Fruit fly (Drosophila melanogaster): ENCODE measurements around the gene CG7330.

- TF ChIP-seq Gug (GFP tag; IDR thresholded peaks at IDR 0.05) (no peak), Lpt (GFP tag; optimal IDR thresholded peaks at IDR 0.05) (no peak), ss (GFP tag; optimal IDR thresholded peaks at IDR 0.05) (no peak), Sox102F (GFP tag; optimal IDR thresholded peaks at IDR 0.05) (no peak), Blimp-1 (GFP tag; optimal IDR thresholded peaks at IDR 0.05) (no peak), Ets96B (tag; optimal IDR thresholded peaks at IDR 0.05) (peak; percentile 1), CG3032 (tag; optimal IDR thresholded peaks at IDR 0.05) (peak; percentile 41), fd59A (GFP tag; optimal IDR thresholded peaks at IDR 0.05) (no peak), CG1621 (tag; optimal IDR thresholded peaks at IDR 0.05) (no peak), CG16779 (tag; optimal IDR thresholded peaks at IDR 0.05) (no peak), pdm3 (GFP tag; optimal IDR thresholded peaks at IDR 0.05) (no peak), CG4318 (GFP tag; optimal IDR thresholded peaks at IDR 0.05) (no peak), fd85E (GFP tag; optimal IDR thresholded peaks at IDR 0.05) (no peak), eg (GFP tag; IDR thresholded peaks at IDR 0.05) (no peak)
Measured at dm6 chr3L:18109459-18109863, 39.3 kb upstream of the CG7330 start, which contains the start of the genes Polr3D and mus304.
